Fruit fly (Drosophila melanogaster): ENCODE data around the gene Ulp1.

Gene Ulp1

dm6 chrX:19164726-19165125 lies 43.3 kb downstream of the Ulp1 start (continued):
- TF ChIP-seq CG5245 (GFP tag; optimal IDR thresholded peaks at IDR 0.05) (no peak), CG6272 (GFP tag; IDR thresholded peaks at IDR 0.05) (no peak), Hr78 (GFP tag; optimal IDR thresholded peaks at IDR 0.05) (no peak), Nf-YB (GFP tag; optimal IDR thresholded peaks at IDR 0.05) (no peak), CG1647 (GFP tag; optimal IDR thresholded peaks at IDR 0.05) (no peak), bigmax (GFP tag; optimal IDR thresholded peaks at IDR 0.05) (no peak), CG7745 (tag; optimal IDR thresholded peaks at IDR 0.05) (no peak), nerfin-1 (tag; optimal IDR thresholded peaks at IDR 0.05) (no peak), Kr (GFP tag; optimal IDR thresholded peaks at IDR 0.05) (no peak), cato (GFP tag; optimal IDR thresholded peaks at IDR 0.05; ENCODE audit: borderline replicate concordance) (no peak), CG9215 (GFP tag; IDR thresholded peaks at IDR 0.05) (no peak), hth (optimal IDR thresholded peaks at IDR 0.05) (no peak), CG9876 (GFP tag; optimal IDR thresholded peaks at IDR 0.05) (no peak), lbe (GFP tag; optimal IDR thresholded peaks at IDR 0.05) (peak; percentile 36), CG31441 (GFP tag; IDR thresholded peaks at IDR 0.05) (0 out of 2 replicates have a peak, but pooled peaks have one; percentile 21), jigr1 (GFP tag; IDR thresholded peaks at IDR 0.05) (no peak), Ets97D (GFP tag; optimal IDR thresholded peaks at IDR 0.05) (no peak), kah (GFP tag; optimal IDR thresholded peaks at IDR 0.05) (no peak), dati (GFP tag; IDR thresholded peaks at IDR 0.05) (no peak), CG3847 (GFP tag; IDR thresholded peaks at IDR 0.05) (no peak), CG4854 (GFP tag; optimal IDR thresholded peaks at IDR 0.05) (no peak), Poxn (GFP tag; IDR thresholded peaks at IDR 0.05) (no peak), Tbp (GFP tag; optimal IDR thresholded peaks at IDR 0.05) (no peak), CG17186 (GFP tag; optimal IDR thresholded peaks at IDR 0.05) (no peak), CG17385 (GFP tag; optimal IDR thresholded peaks at IDR 0.05) (peak; percentile 1), Bgb (GFP tag; IDR thresholded peaks at IDR 0.05; ENCODE audit: partially characterized antibody) (no peak), ranshi (GFP tag; IDR thresholded peaks at IDR 0.05) (no peak), Meics (GFP tag; optimal IDR thresholded peaks at IDR 0.05) (peak; percentile 21), Oli (tag; optimal IDR thresholded peaks at IDR 0.05) (peak; percentile 23), CG11085 (GFP tag; IDR thresholded peaks at IDR 0.05) (no peak), ac (GFP tag; optimal IDR thresholded peaks at IDR 0.05) (no peak), Rx (GFP tag; IDR thresholded peaks at IDR 0.05) (no peak), Dfd (GFP tag; optimal IDR thresholded peaks at IDR 0.05) (no peak), CG9797 (GFP tag; optimal IDR thresholded peaks at IDR 0.05) (no peak), B-H2 (GFP tag; optimal IDR thresholded peaks at IDR 0.05) (no peak), cad (GFP tag; optimal IDR thresholded peaks at IDR 0.05) (no peak), CG2712 (tag; optimal IDR thresholded peaks at IDR 0.05) (no peak), CG13894 (tag; optimal IDR thresholded peaks at IDR 0.05) (no peak), CG6854 (GFP tag; optimal IDR thresholded peaks at IDR 0.05) (peak; percentile 0), CG12071 (GFP tag; optimal IDR thresholded peaks at IDR 0.05) (no peak), Stat92E (GFP tag; optimal IDR thresholded peaks at IDR 0.05) (no peak), run (tag; optimal IDR thresholded peaks at IDR 0.05) (no peak), h (optimal IDR thresholded peaks at IDR 0.05) (no peak), ase (GFP tag; IDR thresholded peaks at IDR 0.05) (no peak), CG7839 (tag; optimal IDR thresholded peaks at IDR 0.05) (peak; percentile 29), esg (GFP tag; conservative IDR thresholded peaks at IDR 0.05) (no peak), CG10209 (GFP tag; optimal IDR thresholded peaks at IDR 0.05) (no peak), HLH4C (GFP tag; IDR thresholded peaks at IDR 0.05; ENCODE audit: partially characterized antibody) (no peak), CG8478 (optimal IDR thresholded peaks at IDR 0.05) (no peak), CG33213 (GFP tag; optimal IDR thresholded peaks at IDR 0.05) (no peak), stc (GFP tag; IDR thresholded peaks at IDR 0.05) (no peak), Usf (GFP tag; optimal IDR thresholded peaks at IDR 0.05) (no peak), lmd (GFP tag; IDR thresholded peaks at IDR 0.05) (0 out of 2 replicates have a peak, but pooled peaks have one; percentile 37)

All from whole organism, embryonic.